Fruit fly (Drosophila melanogaster): Measurements from ENCODE around the gene Cyp313a3.

The Cyp313a3 gene

dm6 chr3R:12252457-12253065, 13.5 kb upstream of the Cyp313a3 start:
- TF ChIP-seq insv (optimal IDR thresholded peaks at IDR 0.05): no peak

DNA sequence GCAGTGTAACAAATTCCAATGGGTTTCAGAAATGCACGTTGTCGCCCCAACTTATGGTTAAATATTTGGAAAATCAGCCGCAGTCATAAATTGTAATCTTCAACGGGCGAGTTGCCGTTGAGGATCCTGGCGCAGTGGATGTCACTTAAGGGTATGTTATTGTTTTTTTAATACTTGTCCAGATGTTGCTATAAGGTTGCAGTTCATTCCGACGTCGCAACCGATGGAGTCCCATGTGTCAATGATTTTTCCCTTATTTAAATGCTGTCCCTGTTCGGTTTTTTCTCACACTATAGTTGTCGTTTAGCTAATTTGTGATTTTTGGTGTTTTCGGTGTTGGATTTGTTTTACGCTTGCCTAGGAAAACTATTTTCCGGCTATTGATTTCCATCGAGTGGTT, 12.5 kb upstream of the Cyp313a3 start:
- no peak for TF ChIP-seq ttk (optimal IDR thresholded peaks at IDR 0.05)
- no peak for TF ChIP-seq h (optimal IDR thresholded peaks at IDR 0.05)

DNA sequence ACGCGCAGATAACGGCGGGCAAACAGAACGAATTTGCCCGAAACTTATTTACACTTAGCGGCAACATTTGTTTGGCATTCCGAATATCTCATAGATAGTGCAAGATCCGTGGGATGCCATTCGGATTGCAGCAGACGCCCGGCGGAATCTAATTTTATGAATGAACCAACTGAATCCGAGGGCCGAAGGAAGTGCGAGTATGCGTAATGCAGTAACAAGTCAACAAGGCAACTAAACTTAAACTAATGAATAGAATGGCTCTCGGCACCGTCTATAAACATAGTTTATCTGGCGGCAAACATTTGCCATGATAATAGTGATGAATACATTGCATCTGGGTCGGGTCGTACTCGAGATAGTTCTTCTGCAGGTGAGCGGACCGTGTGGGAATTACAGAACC, 11.1 kb upstream of the Cyp313a3 start:
- no peak for TF ChIP-seq psq (optimal IDR thresholded peaks at IDR 0.05)
- no peak for TF ChIP-seq insv (optimal IDR thresholded peaks at IDR 0.05)
- TF ChIP-seq Sin3A (optimal IDR thresholded peaks at IDR 0.05): no peak
- no peak for TF ChIP-seq Myc (optimal IDR thresholded peaks at IDR 0.05)
- TF ChIP-seq h (optimal IDR thresholded peaks at IDR 0.05): no peak
- no peak for TF ChIP-seq ttk (optimal IDR thresholded peaks at IDR 0.05)

- no peak for TF ChIP-seq psq (optimal IDR thresholded peaks at IDR 0.05)
- TF ChIP-seq h (optimal IDR thresholded peaks at IDR 0.05): no peak
- TF ChIP-seq Myc (optimal IDR thresholded peaks at IDR 0.05): no peak
- TF ChIP-seq ttk (optimal IDR thresholded peaks at IDR 0.05): no peak
- TF ChIP-seq insv (optimal IDR thresholded peaks at IDR 0.05): no peak
- TF ChIP-seq Sin3A (optimal IDR thresholded peaks at IDR 0.05): no peak
Observed at dm6 chr3R:12248243-12248642, 9.2 kb upstream of the Cyp313a3 start.

DNA sequence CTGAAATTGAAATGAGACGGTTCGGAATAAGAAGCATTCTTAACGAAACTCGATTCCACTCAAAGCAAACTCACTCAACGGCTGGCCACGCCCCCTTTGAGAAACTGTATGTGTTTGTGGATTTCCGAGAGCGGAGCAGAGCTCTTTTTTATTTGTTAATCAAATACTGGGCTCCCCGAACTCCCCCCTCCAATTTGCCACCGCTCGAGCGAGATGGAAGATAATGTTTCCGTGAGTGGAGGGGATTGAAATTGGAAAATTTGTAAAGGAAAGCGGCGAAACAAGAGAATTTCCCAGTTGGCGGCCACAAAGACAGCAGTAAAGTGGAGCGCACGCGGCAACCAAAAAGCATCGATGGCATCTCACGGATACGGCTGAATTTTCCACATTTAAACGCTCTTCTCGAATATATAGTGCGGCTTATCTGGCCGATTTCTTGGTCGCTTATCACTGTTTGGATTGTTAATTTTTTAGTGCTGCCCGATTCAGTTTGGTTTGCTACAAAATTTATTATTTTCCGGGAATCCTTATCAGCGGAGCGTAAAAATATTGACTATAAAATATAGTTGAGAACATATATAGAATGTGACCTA, 5.5 kb upstream of the Cyp313a3 start:
- no peak for TF ChIP-seq ttk (optimal IDR thresholded peaks at IDR 0.05)
- no peak for TF ChIP-seq h (optimal IDR thresholded peaks at IDR 0.05)
- no peak for TF ChIP-seq Sin3A (optimal IDR thresholded peaks at IDR 0.05)
- no peak for TF ChIP-seq psq (optimal IDR thresholded peaks at IDR 0.05)

DNA sequence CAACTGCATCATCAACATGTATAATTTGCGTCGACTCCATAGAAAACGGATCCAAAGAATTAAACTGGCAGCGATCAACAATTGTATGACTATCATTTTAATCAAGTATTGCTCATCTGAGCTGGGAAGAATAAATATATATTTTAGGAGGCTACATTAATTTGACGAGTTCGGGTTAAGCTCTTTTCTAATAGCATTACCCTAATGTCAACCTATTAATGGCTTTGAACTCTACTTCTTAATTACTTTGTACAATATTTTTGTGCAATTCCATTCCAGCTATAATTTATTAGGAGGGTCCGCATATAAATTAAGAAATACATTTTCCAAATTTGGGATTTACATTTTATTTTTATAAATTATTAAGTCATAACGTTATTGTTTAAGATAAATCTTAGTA, 2.3 kb downstream of the Cyp313a3 start, which contains the start of gene Cyp313a2:
Cyp313a2 (minus strand) TSS at position 101 of the 400 bp plus-strand sequence.
- TF ChIP-seq ttk (optimal IDR thresholded peaks at IDR 0.05): no peak
- TF ChIP-seq insv (optimal IDR thresholded peaks at IDR 0.05): no peak
- no peak for TF ChIP-seq Myc (optimal IDR thresholded peaks at IDR 0.05)
- no peak for TF ChIP-seq psq (optimal IDR thresholded peaks at IDR 0.05)
- TF ChIP-seq Sin3A (optimal IDR thresholded peaks at IDR 0.05): no peak
- no peak for TF ChIP-seq h (optimal IDR thresholded peaks at IDR 0.05)

dm6 chr3R:12234584-12234983, 4.5 kb downstream of the Cyp313a3 start, which contains the start of gene Cyp313a5:
Gene Cyp313a5, minus strand, starts transcription at chr3R:12234684.
- TF ChIP-seq psq (optimal IDR thresholded peaks at IDR 0.05) (no peak), ttk (optimal IDR thresholded peaks at IDR 0.05) (no peak), Myc (optimal IDR thresholded peaks at IDR 0.05) (no peak), h (optimal IDR thresholded peaks at IDR 0.05) (no peak), insv (optimal IDR thresholded peaks at IDR 0.05) (no peak), Sin3A (optimal IDR thresholded peaks at IDR 0.05) (no peak)

dm6 chr3R:12232629-12233028, 6.4 kb downstream of the Cyp313a3 start, which contains the start of gene Pglym87:
Gene Pglym87, minus strand, starts transcription at chr3R:12232729.
- TF ChIP-seq psq (optimal IDR thresholded peaks at IDR 0.05) (no peak), h (optimal IDR thresholded peaks at IDR 0.05) (no peak), insv (optimal IDR thresholded peaks at IDR 0.05) (no peak), ttk (optimal IDR thresholded peaks at IDR 0.05) (no peak), Myc (optimal IDR thresholded peaks at IDR 0.05) (no peak), Sin3A (optimal IDR thresholded peaks at IDR 0.05) (no peak)

dm6 chr3R:12229113-12229512, 10.0 kb downstream of the Cyp313a3 start, which contains the start of gene CG3916:
Gene CG3916, plus strand, starts transcription at chr3R:12229413.
- TF ChIP-seq Sin3A (optimal IDR thresholded peaks at IDR 0.05): no peak
- no peak for TF ChIP-seq ttk (optimal IDR thresholded peaks at IDR 0.05)
- no peak for TF ChIP-seq psq (optimal IDR thresholded peaks at IDR 0.05)
- TF ChIP-seq Myc (optimal IDR thresholded peaks at IDR 0.05): no peak
- no peak for TF ChIP-seq h (optimal IDR thresholded peaks at IDR 0.05)
- TF ChIP-seq insv (optimal IDR thresholded peaks at IDR 0.05): no peak

dm6 chr3R:12226239-12226638, 12.8 kb downstream of the Cyp313a3 start, which contains the start of gene CG12256:
Gene CG12256, minus strand, starts transcription at chr3R:12226339.
- no peak for TF ChIP-seq Myc (optimal IDR thresholded peaks at IDR 0.05)
- no peak for TF ChIP-seq insv (optimal IDR thresholded peaks at IDR 0.05)
- TF ChIP-seq h (optimal IDR thresholded peaks at IDR 0.05): no peak
- TF ChIP-seq psq (optimal IDR thresholded peaks at IDR 0.05): no peak
- TF ChIP-seq ttk (optimal IDR thresholded peaks at IDR 0.05): no peak
- TF ChIP-seq Sin3A (optimal IDR thresholded peaks at IDR 0.05): no peak

DNA sequence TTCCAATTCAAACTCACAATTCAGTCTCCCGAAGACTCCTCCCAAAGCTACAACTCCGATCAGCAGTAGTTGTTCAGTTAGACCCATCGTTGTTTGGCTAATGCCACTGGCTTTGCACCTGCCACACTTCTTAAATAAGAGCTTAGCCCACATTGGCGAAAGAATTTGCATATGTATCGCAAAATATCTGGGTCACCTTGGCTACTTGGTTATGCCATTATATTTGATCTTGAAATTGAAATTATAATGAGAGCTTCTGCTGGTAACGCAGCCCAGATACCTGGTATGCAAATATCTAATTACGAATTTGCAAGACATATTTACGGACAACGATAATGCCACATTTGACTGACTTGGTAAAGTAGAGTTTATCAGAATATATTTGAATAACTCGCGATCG, 14.1 kb downstream of the Cyp313a3 start, which contains the start of gene CG17404:
CG17404 (minus strand) TSS at position 101 of the 400 bp plus-strand sequence.
- TF ChIP-seq Myc (optimal IDR thresholded peaks at IDR 0.05) (no peak), psq (optimal IDR thresholded peaks at IDR 0.05) (no peak), ttk (optimal IDR thresholded peaks at IDR 0.05) (no peak)

DNA sequence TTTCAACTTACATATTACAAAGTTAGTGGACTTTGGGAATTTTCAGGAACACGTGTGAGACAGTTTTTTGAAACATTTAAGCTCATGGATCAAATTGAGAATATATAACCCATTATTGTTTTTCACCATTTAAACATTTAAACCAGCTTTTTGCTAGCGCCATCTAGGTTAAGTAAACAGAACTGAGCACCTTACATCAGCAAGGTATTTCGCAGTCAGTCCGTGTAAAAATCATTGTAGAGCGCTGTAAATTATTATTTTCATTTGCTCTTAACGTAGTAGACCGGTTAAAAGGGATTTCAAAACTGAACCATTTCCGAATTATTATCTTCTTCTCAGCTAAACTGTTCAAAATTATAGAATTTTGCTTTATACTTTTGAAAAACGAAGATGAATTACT, 17.0 kb downstream of the Cyp313a3 start, which contains the start of gene Rsbp15:
Rsbp15 (plus strand) TSS at position 295 of the 400 bp plus-strand sequence.
- no peak for TF ChIP-seq h (optimal IDR thresholded peaks at IDR 0.05)
- no peak for TF ChIP-seq psq (optimal IDR thresholded peaks at IDR 0.05)
- no peak for TF ChIP-seq ttk (optimal IDR thresholded peaks at IDR 0.05)
- no peak for TF ChIP-seq Myc (optimal IDR thresholded peaks at IDR 0.05)
- no peak for TF ChIP-seq Sin3A (optimal IDR thresholded peaks at IDR 0.05)
- no peak for TF ChIP-seq insv (optimal IDR thresholded peaks at IDR 0.05)

DNA sequence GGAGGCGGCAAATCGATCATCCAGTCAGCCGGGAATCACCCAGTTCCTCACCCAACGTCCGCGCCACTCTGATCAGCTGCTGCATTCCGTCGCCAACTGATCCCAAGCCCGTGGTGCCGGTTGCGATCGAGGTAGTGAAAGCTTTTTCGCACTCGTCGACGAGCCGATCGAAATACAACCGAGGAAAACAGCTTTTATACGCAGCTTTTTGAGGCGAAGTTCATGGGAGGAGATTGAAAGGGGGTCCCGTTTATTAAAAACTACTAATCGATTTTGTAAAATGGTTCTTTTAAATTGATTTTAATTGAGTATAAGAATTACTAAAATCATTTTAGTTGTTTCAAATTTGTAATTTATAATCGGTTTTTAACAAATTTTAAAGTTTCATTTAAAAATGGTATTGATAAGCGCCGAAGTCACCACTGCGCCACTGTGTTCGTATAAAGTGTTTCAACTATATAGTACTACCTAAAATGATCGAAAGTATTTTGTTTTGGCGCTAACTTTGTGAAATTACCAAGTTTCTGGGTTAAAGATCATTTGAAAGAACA, 17.6 kb downstream of the Cyp313a3 start, which contains the start of gene CG4860:
CG4860 (minus strand) TSS at position 99 of the 551 bp plus-strand sequence.
- no peak for TF ChIP-seq insv (optimal IDR thresholded peaks at IDR 0.05)
- TF ChIP-seq Sin3A (optimal IDR thresholded peaks at IDR 0.05): no peak

Measured in Kc167 (cell line).